Worm (Caenorhabditis elegans): ENCODE measurements around the gene vit-2.
A peak's percentile ranks its signal among the peaks of the same experiment; 100 is the strongest.

Gene vit-2

ce11 chrX:5063750-5064652 lies 36.8 kb upstream of the vit-2 start, which contains the start of gene C24H10.2 (continued):
- peak; percentile 51 for TF ChIP-seq lin-38 (GFP tag; IDR thresholded peaks at IDR 0.05)
- no peak for TF ChIP-seq snpc-1.2 (GFP tag; IDR thresholded peaks at IDR 0.05)
- no peak for TF ChIP-seq madf-9 (GFP tag; conservative IDR thresholded peaks at IDR 0.05)
- TF ChIP-seq lin-39 (tag; optimal IDR thresholded peaks at IDR 0.05) = no peak
- TF ChIP-seq lin-1 (GFP tag; IDR thresholded peaks at IDR 0.05) = no peak
- no peak for TF ChIP-seq Y105C5A.15 (GFP tag; IDR thresholded peaks at IDR 0.05)
- TF ChIP-seq zfp-3 (GFP tag; conservative IDR thresholded peaks at IDR 0.05) = no peak
- TF ChIP-seq nhr-48 (tag; optimal IDR thresholded peaks at IDR 0.05) = peak; percentile 45
- no peak for TF ChIP-seq ceh-32 (tag; optimal IDR thresholded peaks at IDR 0.05; ENCODE audit: poor library complexity)
- peak; percentile 77 for TF ChIP-seq mep-1 (tag; optimal IDR thresholded peaks at IDR 0.05)
- TF ChIP-seq ZK546.5 (tag; optimal IDR thresholded peaks at IDR 0.05) = no peak
- TF ChIP-seq mes-2 (tag; optimal IDR thresholded peaks at IDR 0.05; ENCODE audit: poor library complexity, severe bottlenecking) = peak; percentile 61
- TF ChIP-seq D1046.2 (GFP tag; IDR thresholded peaks at IDR 0.05) = no peak
- TF ChIP-seq aha-1 (tag) = peak; percentile 32
- no peak for TF ChIP-seq nhr-76 (tag; optimal IDR thresholded peaks at IDR 0.05)
- no peak for TF ChIP-seq dmd-8 (GFP tag; IDR thresholded peaks at IDR 0.05)
- TF ChIP-seq mxl-3 (GFP tag; optimal IDR thresholded peaks at IDR 0.05) = peak; percentile 44
- TF ChIP-seq mxl-2 (GFP tag; conservative IDR thresholded peaks at IDR 0.05) = no peak
- peak in 1 of 2 experiments; percentile 58 for TF ChIP-seq mdl-1 (tag; optimal IDR thresholded peaks at IDR 0.05)
- peak; percentile 49 for TF ChIP-seq nhr-28 (tag; optimal IDR thresholded peaks at IDR 0.05)
- peak in 1 of 2 experiments; percentile 40 for TF ChIP-seq hif-1 (tag; optimal IDR thresholded peaks at IDR 0.05)
- TF ChIP-seq zip-2 (tag; optimal IDR thresholded peaks at IDR 0.05) = no peak
- peak; percentile 5; the same call in 1 of the 2 replicates for TF ChIP-seq php-3 (GFP tag; IDR thresholded peaks at IDR 0.05)
- TF ChIP-seq egl-27 (tag; optimal IDR thresholded peaks at IDR 0.05) = no peak
- peak; percentile 56 for TF ChIP-seq dmd-6 (GFP tag; IDR thresholded peaks at IDR 0.05)
- TF ChIP-seq tra-1 (GFP tag; IDR thresholded peaks at IDR 0.05) = 0 out of 2 replicates have a peak, but pooled peaks have one; percentile 51
- no peak for TF ChIP-seq vab-7 (GFP tag; IDR thresholded peaks at IDR 0.05)
- TF ChIP-seq F37D6.2 (tag; optimal IDR thresholded peaks at IDR 0.05) = peak; percentile 37
- peak; percentile 11 for TF ChIP-seq ceh-28 (tag; optimal IDR thresholded peaks at IDR 0.05)
- TF ChIP-seq nhr-6 (tag; optimal IDR thresholded peaks at IDR 0.05) = peak; percentile 60
- TF ChIP-seq T20F7.1 (GFP tag; optimal IDR thresholded peaks at IDR 0.05) = no peak
- no peak for TF ChIP-seq F44E2.7 (GFP tag; IDR thresholded peaks at IDR 0.05)
- TF ChIP-seq egl-43 (GFP tag; IDR thresholded peaks at IDR 0.05) = no peak
- TF ChIP-seq dmd-9 (GFP tag; IDR thresholded peaks at IDR 0.05) = no peak
- no peak for TF ChIP-seq F10B5.3 (tag; optimal IDR thresholded peaks at IDR 0.05)
- peak; percentile 64 for TF ChIP-seq rbr-2 (tag; optimal IDR thresholded peaks at IDR 0.05)
- TF ChIP-seq nhr-10 (tag; optimal IDR thresholded peaks at IDR 0.05) = no peak
- no peak for TF ChIP-seq ceh-82 (tag; optimal IDR thresholded peaks at IDR 0.05)
- no peak for TF ChIP-seq nhr-42 (GFP tag; IDR thresholded peaks at IDR 0.05)
- no peak for TF ChIP-seq nhr-111 (GFP tag; optimal IDR thresholded peaks at IDR 0.05)

DNA sequence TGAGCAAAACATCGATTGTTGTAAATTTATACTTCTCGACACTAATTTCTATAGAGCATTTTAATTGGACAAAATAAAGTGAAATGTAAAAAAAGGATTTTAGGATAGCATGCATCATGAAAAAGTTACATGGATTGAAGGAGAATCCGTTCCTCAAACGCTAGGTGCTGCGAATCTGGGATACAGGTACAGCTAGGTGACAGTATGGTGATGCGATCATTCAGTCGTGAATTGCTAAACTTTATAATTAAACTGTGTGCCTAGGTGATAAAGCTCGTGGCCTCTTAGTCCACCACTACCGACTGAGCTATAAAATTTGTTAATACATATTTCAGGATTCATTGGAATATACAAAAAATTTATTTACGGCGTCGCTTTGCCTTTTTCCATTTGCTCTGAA lies 34.3 kb upstream of the vit-2 start:
- no peak for TF ChIP-seq nhr-42 (GFP tag; IDR thresholded peaks at IDR 0.05)
- peak; percentile 56 for TF ChIP-seq aha-1 (tag)

All from whole organism, L4 larva.